Fruit fly (Drosophila melanogaster): ENCODE results near the gene CG1662.

DNA sequence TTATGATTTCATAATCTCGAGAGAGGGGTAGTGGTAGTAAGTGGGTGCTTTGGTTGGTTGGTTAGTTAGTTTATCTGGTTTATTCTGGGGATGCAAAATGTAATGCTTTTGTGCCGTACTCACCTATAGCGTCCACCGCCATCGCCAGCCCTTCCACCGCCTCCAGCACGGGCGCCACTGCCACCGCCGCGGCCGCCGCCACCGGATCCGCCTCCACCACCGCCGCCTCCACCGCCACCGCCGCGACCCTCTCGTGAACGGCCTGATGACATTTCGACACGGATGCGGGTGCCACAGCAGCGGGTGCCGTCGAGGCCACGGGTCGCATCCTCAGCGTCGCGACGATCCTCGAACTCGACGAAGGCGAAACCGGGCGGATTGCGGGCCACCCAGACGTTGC is 3.2 kb upstream of the CG1662 start:
- TF ChIP-seq vvl (GFP tag; IDR thresholded peaks at IDR 0.05): no peak
- no peak for TF ChIP-seq dm (GFP tag; optimal IDR thresholded peaks at IDR 0.05)
- no peak for TF ChIP-seq CG4424 (GFP tag; optimal IDR thresholded peaks at IDR 0.05)
- TF ChIP-seq CG14667 (GFP tag; IDR thresholded peaks at IDR 0.05): no peak
- TF ChIP-seq CG15601 (tag; optimal IDR thresholded peaks at IDR 0.05): no peak
- TF ChIP-seq bcd (GFP tag; optimal IDR thresholded peaks at IDR 0.05): no peak
- no peak for TF ChIP-seq Hand (GFP tag; optimal IDR thresholded peaks at IDR 0.05)
- no peak for TF ChIP-seq nom (GFP tag; optimal IDR thresholded peaks at IDR 0.05)
- no peak for TF ChIP-seq D19A (tag; optimal IDR thresholded peaks at IDR 0.05)
- no peak for TF ChIP-seq CG13296 (GFP tag; optimal IDR thresholded peaks at IDR 0.05)
- TF ChIP-seq Dek (tag; optimal IDR thresholded peaks at IDR 0.05): no peak
- TF ChIP-seq CG5245 (GFP tag; optimal IDR thresholded peaks at IDR 0.05): no peak
- no peak for TF ChIP-seq usp (GFP tag; optimal IDR thresholded peaks at IDR 0.05)

Measured in whole organism, embryonic.